Worm (Caenorhabditis elegans): ENCODE measurements around the gene T28A8.4.

- no peak for TF ChIP-seq fkh-10 (GFP tag; optimal IDR thresholded peaks at IDR 0.05)
- no peak for TF ChIP-seq mec-3 (tag; optimal IDR thresholded peaks at IDR 0.05; ENCODE audit: borderline replicate concordance)
- TF ChIP-seq pag-3 (tag; optimal IDR thresholded peaks at IDR 0.05; ENCODE audit: borderline replicate concordance), result no peak
- no peak for TF ChIP-seq ceh-45 (GFP tag; IDR thresholded peaks at IDR 0.05)
- no peak for TF ChIP-seq ama-1 (optimal IDR thresholded peaks at IDR 0.05)
Measured at ce11 chrIII:13544593-13544992, 41.1 kb downstream of the T28A8.4 start.

All from whole organism, late embryonic.